Worm (Caenorhabditis elegans) whole organism, L4/young adult: ENCODE data around the gene txt-9.
"Not testable (repeated sequence)": the region's sequence is repeated elsewhere in the genome, so short reads cannot be mapped to it uniquely, and the experiment has no call there.

ENCODE experiments used
- W03F9.2 ChIP-seq: fragments of 150-350 bp; optimal IDR thresholded peaks from 2 replicates; lab custom pipeline; 2014; ENCODE audit warnings: missing biosample characterization, missing genetic modification characterization
- dao-5 ChIP-seq: sonication (generic microtip); optimal IDR thresholded peaks from 2 replicates; lab custom pipeline; 2016; ENCODE audit warnings: missing genotype, missing genetic modification characterization, moderate library complexity, missing compliant biosample characterization
- him-1 ChIP-seq: sonication (generic microtip); optimal IDR thresholded peaks from 2 replicates; lab custom pipeline; 2016; ENCODE audit warnings: missing genotype, missing genetic modification reagents, missing genetic modification characterization, missing compliant biosample characterization

The txt-9 gene

DNA sequence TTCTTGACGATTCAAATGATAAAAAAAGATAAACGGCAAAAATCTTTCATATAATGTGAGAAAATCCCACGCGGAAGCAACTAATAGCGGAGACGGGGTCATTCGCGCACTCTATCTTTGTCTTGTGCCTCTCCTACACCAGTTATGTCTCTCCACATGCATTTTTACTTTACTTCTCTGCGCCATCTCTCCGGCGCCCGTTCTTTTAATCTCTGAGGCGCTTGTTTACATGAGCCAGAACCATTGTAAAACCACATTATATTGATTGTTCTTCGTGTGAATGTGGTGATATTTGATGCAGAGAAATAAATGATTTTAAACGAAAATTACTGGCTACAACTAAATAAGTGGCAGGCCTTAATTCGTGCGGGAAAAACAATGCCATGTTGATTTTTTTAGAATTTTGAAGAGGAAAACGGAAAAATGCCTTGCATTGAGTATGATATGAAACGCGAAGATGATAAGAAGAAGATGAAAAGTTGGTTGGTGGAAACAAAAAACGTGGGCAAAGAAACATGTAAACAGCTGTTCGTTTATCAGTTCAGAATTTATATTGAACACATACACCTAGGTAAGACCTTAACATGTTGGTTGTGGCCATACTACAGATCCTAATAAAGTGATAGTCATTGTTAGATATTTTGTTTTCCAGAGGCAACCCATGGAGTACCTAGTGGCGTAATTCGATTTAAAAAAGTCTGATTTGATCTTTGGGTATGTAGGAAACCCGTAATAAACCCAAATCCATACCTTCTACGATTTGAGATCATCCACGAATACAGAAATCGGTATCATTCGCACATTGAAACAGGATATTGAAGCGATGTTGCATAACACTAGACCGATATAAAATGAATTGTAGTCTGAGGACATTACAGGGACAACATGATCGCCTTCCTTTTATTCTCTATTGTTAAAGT is 7.0 kb downstream of the txt-9 start, which contains the start of gene C04G6.2:
C04G6.2 (plus strand) TSS at position 870 of the 920 bp plus-strand sequence.
- no peak for TF ChIP-seq dao-5 (tag; lab: Kevin White, UChicago)
- TF ChIP-seq W03F9.2 (tag; lab: Kevin White, UChicago) = no peak
- no peak for TF ChIP-seq him-1 (tag; lab: Kevin White, UChicago)

DNA sequence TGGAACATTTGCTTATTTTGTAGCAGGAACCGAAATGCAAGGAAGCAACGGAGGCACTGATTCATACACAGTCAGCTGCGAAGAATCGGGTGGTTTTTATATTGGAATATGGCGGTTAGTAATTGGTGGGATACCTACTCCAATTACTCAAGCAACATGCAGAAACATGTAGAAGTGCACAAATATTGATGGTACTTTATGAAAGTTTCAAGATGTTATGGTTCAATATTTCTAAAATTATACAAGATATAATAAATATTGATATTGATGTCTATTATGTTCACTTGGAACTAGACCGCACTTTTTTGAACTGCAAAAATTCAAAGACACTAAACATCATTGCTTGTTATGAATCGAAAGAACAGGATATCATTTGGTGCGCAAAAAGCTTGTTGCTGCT is 8.4 kb downstream of the txt-9 start, which contains the start of gene C04G6.13:
C04G6.13 (plus strand) TSS at position 301 of the 400 bp plus-strand sequence.
- no peak for TF ChIP-seq W03F9.2 (tag; lab: Kevin White, UChicago)
- no peak for TF ChIP-seq dao-5 (tag; lab: Kevin White, UChicago)
- no peak for TF ChIP-seq him-1 (tag; lab: Kevin White, UChicago)

DNA sequence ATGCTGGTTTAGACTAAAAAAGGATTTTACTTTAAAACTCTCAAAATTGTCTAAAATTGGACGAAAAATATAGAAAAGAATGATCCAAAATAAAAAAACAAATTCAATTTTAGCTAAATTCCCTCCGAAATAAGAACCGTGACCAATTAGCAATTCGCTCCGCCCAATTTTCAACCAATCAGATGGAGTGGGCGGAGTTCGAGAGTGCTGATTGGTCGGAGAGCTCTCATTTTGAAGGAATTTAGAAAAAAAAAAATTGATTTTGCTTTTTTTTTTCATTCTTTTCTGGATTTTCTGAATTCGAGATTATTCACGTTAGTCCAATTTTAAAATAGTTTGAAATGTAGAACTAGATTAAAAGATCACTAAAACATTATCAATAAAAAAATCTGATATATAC is 13.4 kb downstream of the txt-9 start:
- TF ChIP-seq him-1 (tag; lab: Kevin White, UChicago) (no peak), W03F9.2 (tag; lab: Kevin White, UChicago) (no peak), dao-5 (tag; lab: Kevin White, UChicago) (no peak)

ce11 chrII:5099649-5100048 is 14.1 kb downstream of the txt-9 start, which contains the start of gene C04G6.6:
TSS of gene C04G6.6 (minus strand) at chrII:5099749.
- no peak for TF ChIP-seq W03F9.2 (tag; lab: Kevin White, UChicago)
- no peak for TF ChIP-seq him-1 (tag; lab: Kevin White, UChicago)
- TF ChIP-seq dao-5 (tag; lab: Kevin White, UChicago) = no peak

ce11 chrII:5101701-5102100 is 16.1 kb downstream of the txt-9 start, which contains the start of the genes idpb-3 and idpb-1:
TSS of gene idpb-3 (minus strand) at chrII:5101801.
TSS of gene idpb-1 (plus strand) at chrII:5101984.
- TF ChIP-seq W03F9.2 (tag; lab: Kevin White, UChicago) (no peak), dao-5 (tag; lab: Kevin White, UChicago) (no peak), him-1 (tag; lab: Kevin White, UChicago) (no peak)

ce11 chrII:5103189-5103588 is 17.6 kb downstream of the txt-9 start:
- TF ChIP-seq dao-5 (tag; lab: Kevin White, UChicago) (no peak), him-1 (tag; lab: Kevin White, UChicago) (no peak), W03F9.2 (tag; lab: Kevin White, UChicago) (no peak)

DNA sequence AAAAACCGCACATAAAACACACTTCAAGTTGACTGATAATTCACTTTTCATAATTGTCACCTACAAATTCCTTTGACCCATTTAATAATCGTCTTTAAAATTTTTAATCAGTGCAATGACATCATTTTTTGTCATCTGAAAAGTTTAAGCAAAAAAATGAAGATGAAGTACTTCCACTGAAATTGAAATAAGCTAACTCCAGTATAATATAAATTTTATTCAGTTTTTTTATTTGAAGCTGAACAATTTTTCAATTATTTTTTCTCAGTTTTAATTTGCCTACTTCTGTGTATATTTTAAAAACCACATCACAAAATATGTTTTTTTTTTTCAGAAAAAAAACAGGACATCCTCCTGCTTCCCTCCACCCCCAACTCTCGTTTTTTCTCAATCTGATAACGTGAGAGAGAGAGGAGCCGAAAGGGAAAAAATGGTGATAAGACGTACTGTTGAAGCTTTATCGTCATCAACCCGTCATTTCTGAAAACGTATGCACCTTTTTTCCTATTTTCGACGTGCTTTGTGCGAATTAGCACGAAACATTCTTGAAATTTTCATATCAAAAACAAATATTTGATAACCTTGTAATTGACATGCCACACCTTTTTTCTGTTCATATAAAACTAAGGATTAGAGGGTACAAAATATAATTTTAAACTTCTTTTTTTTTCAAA is 18.3 kb downstream of the txt-9 start, which contains the start of the genes C04G6.11 and mpk-2:
C04G6.11 (minus strand) TSS at position 51 of the 674 bp plus-strand sequence.
mpk-2 (plus strand) TSS at position 335 of the 674 bp plus-strand sequence.
- TF ChIP-seq W03F9.2 (tag; lab: Kevin White, UChicago) = no peak
- TF ChIP-seq him-1 (tag; lab: Kevin White, UChicago) = no peak
- no peak for TF ChIP-seq dao-5 (tag; lab: Kevin White, UChicago)

DNA sequence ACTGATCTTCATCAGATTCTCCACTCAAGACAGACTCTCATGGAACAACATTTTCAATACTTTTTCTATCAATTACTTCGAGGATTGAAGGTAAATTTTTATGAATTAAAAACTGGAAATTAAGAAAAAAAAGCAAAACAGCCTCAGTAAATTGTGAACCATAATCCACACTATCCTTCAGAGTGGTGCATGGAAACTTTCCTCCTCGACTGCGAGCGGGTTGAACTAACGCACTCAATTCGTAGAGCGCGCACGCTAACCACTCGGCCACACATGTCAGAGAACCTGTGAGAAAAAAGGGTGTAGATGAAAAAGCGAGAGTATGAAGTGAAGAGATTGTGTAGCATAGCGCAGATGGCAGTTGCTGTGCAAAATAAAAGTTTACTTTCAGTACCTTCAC is 19.4 kb downstream of the txt-9 start:
- TF ChIP-seq him-1 (tag; lab: Kevin White, UChicago) (peak; percentile 86), dao-5 (tag; lab: Kevin White, UChicago) (peak; percentile 76), W03F9.2 (tag; lab: Kevin White, UChicago) (peak; percentile 32)

ce11 chrII:5109693-5110092 is 24.1 kb downstream of the txt-9 start, which contains the start of gene F09C12.2:
TSS of gene F09C12.2 (plus strand) at chrII:5110012.
- TF ChIP-seq him-1 (tag; lab: Kevin White, UChicago) (no peak), dao-5 (tag; lab: Kevin White, UChicago) (no peak), W03F9.2 (tag; lab: Kevin White, UChicago) (no peak)

DNA sequence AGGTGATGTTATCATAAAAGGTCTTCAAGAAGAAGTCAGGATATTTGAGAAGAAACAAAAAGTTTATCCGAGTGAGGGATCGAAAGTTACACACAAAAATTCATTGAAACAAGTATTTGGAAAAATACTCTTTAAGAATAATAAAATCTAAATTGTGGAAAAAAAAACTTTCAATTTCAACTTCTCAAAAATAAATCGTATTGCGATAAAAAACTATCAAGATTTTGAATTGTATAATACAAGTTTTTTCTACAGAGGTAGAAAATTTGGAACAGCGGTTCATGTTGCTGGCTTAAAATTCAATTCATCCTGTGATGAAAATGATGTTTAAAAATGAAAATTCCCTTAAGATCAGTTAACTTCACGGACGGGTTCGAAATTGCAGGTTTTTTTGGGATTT is 26.5 kb downstream of the txt-9 start, which contains the start of gene F09C12.8:
F09C12.8 (plus strand) TSS at position 301 of the 400 bp plus-strand sequence.
- TF ChIP-seq W03F9.2 (tag; lab: Kevin White, UChicago) (no peak), dao-5 (tag; lab: Kevin White, UChicago) (no peak), him-1 (tag; lab: Kevin White, UChicago) (no peak)

ce11 chrII:5115235-5115634 is 29.6 kb downstream of the txt-9 start, which contains the start of gene msp-74:
TSS of gene msp-74 (minus strand) at chrII:5115335.
- not testable (repeated sequence) for TF ChIP-seq him-1, W03F9.2, dao-5 (tag; lab: Kevin White, UChicago)

ce11 chrII:5115733-5116132 is 30.1 kb downstream of the txt-9 start, which contains the start of gene srsy-1:
TSS of gene srsy-1 (plus strand) at chrII:5116033.
- no peak for TF ChIP-seq dao-5 (tag; lab: Kevin White, UChicago)
- TF ChIP-seq him-1 (tag; lab: Kevin White, UChicago) = no peak
- no peak for TF ChIP-seq W03F9.2 (tag; lab: Kevin White, UChicago)
